Worm (Caenorhabditis elegans) whole organism, L3 larva: Measurements from ENCODE around the gene B0334.5.
A peak's percentile ranks its signal among the peaks of the same experiment; 100 is the strongest.

Experiments
- R02D3.7 ChIP-seq: fragments of 150-350 bp; optimal IDR thresholded peaks from 2 replicates; lab custom pipeline; 2014; ENCODE audit warnings: missing biosample characterization, missing genetic modification characterization
- aly-2 ChIP-seq: fragments of 150-350 bp; optimal IDR thresholded peaks from 2 replicates; lab custom pipeline; 2014; ENCODE audit warnings: missing biosample characterization, missing genetic modification characterization
- ama-1 ChIP-seq: fragments of 150-350 bp; optimal IDR thresholded peaks from 2 replicates; lab custom pipeline; 2018
- ceh-16 ChIP-seq: sonication (generic microtip); optimal IDR thresholded peaks from 2 replicates; lab custom pipeline; 2017; ENCODE audit warnings: missing biosample characterization, missing genetic modification characterization
- ceh-28 ChIP-seq: fragments of 150-350 bp; optimal IDR thresholded peaks from 2 replicates; lab custom pipeline; 2014; ENCODE audit warnings: missing biosample characterization, missing genetic modification reagents, missing genetic modification characterization
- ceh-82 ChIP-seq: fragments of 150-350 bp; optimal IDR thresholded peaks from 2 replicates; lab custom pipeline; 2014; ENCODE audit warnings: missing biosample characterization, missing genetic modification characterization
- ceh-9 ChIP-seq: sonication (generic microtip); optimal IDR thresholded peaks from 2 replicates; lab custom pipeline; 2018; ENCODE audit warnings: missing biosample characterization, missing genetic modification characterization
- daf-12 ChIP-seq: fragments of 150-350 bp; optimal IDR thresholded peaks from 2 replicates; lab custom pipeline; 2014; ENCODE audit warnings: missing biosample characterization, missing genetic modification reagents, missing genetic modification characterization
- egl-27 ChIP-seq: sonication (generic microtip); optimal IDR thresholded peaks from 4 replicates; lab custom pipeline; 2017; ENCODE audit warnings: missing biosample characterization, missing genetic modification reagents, missing genetic modification characterization
- egl-5 ChIP-seq: fragments of 150-350 bp; optimal IDR thresholded peaks from 2 replicates; lab custom pipeline; 2017; ENCODE audit warnings: missing biosample characterization, missing genetic modification reagents, missing genetic modification characterization, inconsistent platforms
- elt-1 ChIP-seq: fragments of 150-350 bp; optimal IDR thresholded peaks from 2 replicates; lab custom pipeline; 2014; ENCODE audit warnings: missing biosample characterization, missing genetic modification characterization
- elt-2 ChIP-seq: sonication (generic microtip); optimal IDR thresholded peaks from 2 replicates; lab custom pipeline; 2016; ENCODE audit warnings: missing genetic modification reagents, mild to moderate bottlenecking, missing genetic modification characterization, missing compliant biosample characterization
- elt-3 ChIP-seq, 3 experiments: fragments of 150-350 bp in 1 of 3; sonication (generic microtip) in 2 of 3; optimal IDR thresholded peaks; 2 replicates in 2 of 3; 4 replicates in 1 of 3; lab custom pipeline; 2014 to 2017; ENCODE audit warnings: missing biosample characterization in 3 of 3, missing genetic modification characterization in 3 of 3
- eor-1 ChIP-seq, 2 experiments: fragments of 150-350 bp; optimal IDR thresholded peaks; 2 replicates each; lab custom pipeline; 2014 to 2018; ENCODE audit warnings: missing biosample characterization in 2 of 2, missing genetic modification characterization in 2 of 2
- fkh-10 ChIP-seq: sonication (generic microtip); optimal IDR thresholded peaks from 2 replicates; lab custom pipeline; 2017; ENCODE audit warnings: missing biosample characterization, missing genetic modification reagents, missing genetic modification characterization
- jun-1 ChIP-seq: fragments of 150-350 bp; optimal IDR thresholded peaks from 2 replicates; lab custom pipeline; 2014; ENCODE audit warnings: missing biosample characterization, missing genetic modification reagents, missing genetic modification characterization
- lin-39 ChIP-seq: fragments of 150-350 bp; optimal IDR thresholded peaks from 2 replicates; lab custom pipeline; 2018; ENCODE audit warnings: missing biosample characterization, missing genetic modification reagents, missing genetic modification characterization
- mdl-1 ChIP-seq: fragments of 150-350 bp; optimal IDR thresholded peaks from 2 replicates; lab custom pipeline; 2014; ENCODE audit warnings: missing biosample characterization, missing genetic modification characterization
- nfya-1 ChIP-seq: sonication (generic microtip); optimal IDR thresholded peaks from 2 replicates; lab custom pipeline; 2017; ENCODE audit warnings: missing genetic modification characterization, mild to moderate bottlenecking, missing compliant biosample characterization, antibody characterized with exemption, moderate library complexity; ENCODE audit not compliant: insufficient read depth
- nhr-12 ChIP-seq: fragments of 150-350 bp; optimal IDR thresholded peaks from 2 replicates; lab custom pipeline; 2014; ENCODE audit warnings: missing biosample characterization, missing genetic modification characterization
- nhr-23 ChIP-seq: fragments of 150-350 bp; optimal IDR thresholded peaks from 2 replicates; lab custom pipeline; 2014; ENCODE audit warnings: missing biosample characterization, missing genetic modification reagents, missing genetic modification characterization
- nhr-237 ChIP-seq: fragments of 150-350 bp; optimal IDR thresholded peaks from 2 replicates; lab custom pipeline; 2014; ENCODE audit warnings: missing biosample characterization, missing genetic modification characterization
- nhr-25 ChIP-seq: sonication (generic microtip); optimal IDR thresholded peaks from 2 replicates; lab custom pipeline; 2017; ENCODE audit warnings: missing biosample characterization, missing genetic modification characterization
- nhr-28 ChIP-seq: fragments of 150-350 bp; optimal IDR thresholded peaks from 2 replicates; lab custom pipeline; 2014; ENCODE audit warnings: missing biosample characterization, missing genetic modification characterization
- nhr-43 ChIP-seq: sonication (generic microtip); optimal IDR thresholded peaks from 2 replicates; lab custom pipeline; 2016; ENCODE audit warnings: mild to moderate bottlenecking, missing genetic modification characterization, missing compliant biosample characterization; ENCODE audit not compliant: poor library complexity, severe bottlenecking
- nhr-67 ChIP-seq: fragments of 150-350 bp; optimal IDR thresholded peaks from 2 replicates; lab custom pipeline; 2014; ENCODE audit warnings: missing biosample characterization, missing genetic modification characterization
- nhr-77 ChIP-seq: fragments of 150-350 bp; optimal IDR thresholded peaks from 2 replicates; lab custom pipeline; 2014; ENCODE audit warnings: missing biosample characterization, missing genetic modification characterization
- pha-4 ChIP-seq: fragments of 150-350 bp; optimal IDR thresholded peaks from 2 replicates; lab custom pipeline; 2014; ENCODE audit warnings: missing biosample characterization, missing genetic modification reagents, missing genetic modification characterization
- pqm-1 ChIP-seq: fragments of 150-350 bp; optimal IDR thresholded peaks from 2 replicates; lab custom pipeline; 2017; ENCODE audit warnings: missing biosample characterization, missing genetic modification characterization, inconsistent platforms
- skn-1 ChIP-seq: fragments of 150-350 bp; optimal IDR thresholded peaks from 2 replicates; lab custom pipeline; 2014; ENCODE audit warnings: missing biosample characterization, missing genetic modification characterization
- tbx-2 ChIP-seq: sonication (generic microtip); optimal IDR thresholded peaks from 2 replicates; lab custom pipeline; 2016; ENCODE audit warnings: mild to moderate bottlenecking, missing genetic modification characterization, missing compliant biosample characterization
- unc-39 ChIP-seq: sonication (generic microtip); optimal IDR thresholded peaks from 4 replicates; lab custom pipeline; 2017; ENCODE audit warnings: missing biosample characterization, missing genetic modification characterization
- unc-62 ChIP-seq: fragments of 150-350 bp; sonication (generic microtip); optimal IDR thresholded peaks from 4 replicates; lab custom pipeline; 2014; ENCODE audit warnings: missing biosample characterization, missing genetic modification reagents, missing genetic modification characterization
- ztf-11 ChIP-seq: fragments of 150-350 bp; optimal IDR thresholded peaks from 2 replicates; lab custom pipeline; 2014; ENCODE audit warnings: missing biosample characterization, missing genetic modification characterization

B0334.5 gene

ce11 chrII:11495307-11495706, 2.2 kb upstream of the B0334.5 start, which contains the start of the genes ooc-3 and B0334.4:
Gene ooc-3, minus strand, starts transcription at chrII:11495321.
Gene B0334.4, plus strand, starts transcription at chrII:11495692.
- TF ChIP-seq nfya-1 (tag; lab: Kevin White, UChicago): peak; percentile 72
- TF ChIP-seq skn-1 (tag; lab: Kevin White, UChicago): peak; percentile 56
- TF ChIP-seq elt-2 (tag; lab: Kevin White, UChicago): no peak
- TF ChIP-seq nhr-28: no peak
- TF ChIP-seq unc-62 (GFP tag; lab: Kevin White, UChicago): no peak
- TF ChIP-seq nhr-77 (tag; lab: Kevin White, UChicago): no peak
- TF ChIP-seq egl-27: no peak
- TF ChIP-seq jun-1 (tag; lab: Kevin White, UChicago): no peak
- no peak for TF ChIP-seq mdl-1
- TF ChIP-seq pha-4 (tag; lab: Kevin White, UChicago): peak; percentile 70
- no peak for TF ChIP-seq daf-12
- peak; percentile 11 for TF ChIP-seq egl-5
- TF ChIP-seq nhr-23 (tag; lab: Kevin White, UChicago): no peak

DNA sequence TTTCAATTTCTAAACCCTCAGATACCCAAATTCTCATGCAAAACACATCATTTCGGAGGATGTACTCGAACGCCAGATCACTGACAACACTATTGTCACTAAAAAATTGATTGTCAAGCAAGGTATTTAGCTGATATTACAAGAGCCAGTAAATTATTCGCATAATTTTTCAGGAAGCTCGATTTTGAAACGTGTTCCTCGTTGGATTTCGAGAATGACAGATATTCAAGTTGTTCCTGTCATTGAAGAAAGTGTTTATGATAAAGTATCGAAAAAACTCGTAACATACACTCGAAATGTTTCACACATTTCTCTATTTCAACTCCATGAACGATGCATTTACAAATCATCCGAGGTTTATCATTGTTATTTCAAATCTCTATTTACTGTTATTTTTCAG, 1.7 kb upstream of the B0334.5 start:
- no peak for TF ChIP-seq tbx-2
- TF ChIP-seq ceh-28 (tag; lab: Kevin White, UChicago): no peak
- TF ChIP-seq unc-39: no peak
- no peak for TF ChIP-seq ama-1 (lab: Kevin White, UChicago)
- no peak for TF ChIP-seq elt-1
- no peak for TF ChIP-seq fkh-10
- TF ChIP-seq ceh-9 (tag; lab: Kevin White, UChicago): no peak
- no peak for TF ChIP-seq nhr-28
- no peak for TF ChIP-seq nhr-25 (tag; lab: Kevin White, UChicago)
- TF ChIP-seq eor-1 (tag; optimal IDR thresholded peaks at IDR 0.05; lab: Kevin White, UChicago): no peak
- no peak for TF ChIP-seq nhr-67 (tag; lab: Kevin White, UChicago)
- no peak for TF ChIP-seq ceh-16 (tag; lab: Kevin White, UChicago)
- TF ChIP-seq, all 47 proteins: peak for 0

- no peak for TF ChIP-seq mdl-1
- no peak for TF ChIP-seq nhr-77 (tag; lab: Kevin White, UChicago)
- TF ChIP-seq daf-12: no peak
- no peak for TF ChIP-seq aly-2 (tag; lab: Kevin White, UChicago)
- no peak for TF ChIP-seq skn-1 (tag; lab: Kevin White, UChicago)
- TF ChIP-seq nfya-1 (tag; lab: Kevin White, UChicago): peak; percentile 21
- TF ChIP-seq lin-39: peak; percentile 69
- TF ChIP-seq pqm-1: no peak
- TF ChIP-seq nhr-23 (tag; lab: Kevin White, UChicago): no peak
- no peak for TF ChIP-seq R02D3.7 (tag; lab: Kevin White, UChicago)
- TF ChIP-seq, all 47 proteins: peak for 2
These were observed 698 bp upstream of the B0334.5 start, which contains the start of gene emc-5 for ce11 chrII:11496767-11497166. Gene emc-5, plus strand, starts transcription at chrII:11496780.

DNA sequence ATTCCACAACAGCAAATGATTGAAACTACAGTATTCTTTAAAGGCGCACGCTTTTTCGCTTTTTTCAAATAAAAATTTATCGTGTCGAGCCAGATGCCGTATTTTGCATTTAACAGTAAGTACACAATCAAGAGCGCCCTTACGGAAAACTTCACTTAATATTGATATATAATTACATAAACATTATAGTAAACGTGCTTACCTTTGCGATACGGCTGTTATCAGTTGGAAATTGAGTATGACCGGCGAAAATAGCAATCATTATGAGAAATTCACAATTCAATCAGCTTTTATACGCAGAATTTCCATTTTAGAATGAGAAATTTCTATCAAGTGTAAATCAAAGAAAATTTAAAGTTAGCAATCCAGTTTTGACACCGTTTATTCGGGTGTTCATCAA, 2.7 kb downstream of the B0334.5 start, which contains the start of gene B0334.20:
Gene B0334.20, minus strand, starts transcription at position 262 of the 400 bp plus-strand sequence.
- TF ChIP-seq nhr-28 (no peak), skn-1 (tag; lab: Kevin White, UChicago) (no peak), elt-2 (tag; lab: Kevin White, UChicago) (peak; percentile 44)
- TF ChIP-seq, all 47 proteins: peak for 1

DNA sequence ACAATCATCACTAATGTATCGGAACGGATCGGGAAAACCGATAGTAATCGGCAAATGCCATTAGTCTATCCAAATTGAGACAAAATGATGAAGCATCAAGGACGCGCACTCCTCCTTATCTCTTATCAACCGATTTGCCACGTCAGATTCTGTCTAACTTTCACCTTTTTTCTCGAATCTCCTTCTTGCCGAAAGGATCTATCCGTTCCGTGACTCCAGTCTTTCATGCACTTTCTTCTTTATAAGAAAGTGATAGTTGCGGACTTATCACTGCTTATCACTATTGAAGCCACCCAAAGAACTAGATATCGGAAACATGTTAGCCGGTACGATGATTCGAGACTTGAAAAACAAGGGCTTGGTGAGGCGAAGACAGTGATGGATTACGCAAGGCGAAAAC, 4.5 kb downstream of the B0334.5 start:
- TF ChIP-seq nhr-237: no peak
- TF ChIP-seq ceh-82: no peak
- TF ChIP-seq fkh-10: no peak
- peak; percentile 81 for TF ChIP-seq nhr-43 (tag; lab: Kevin White, UChicago)
- no peak for TF ChIP-seq ztf-11
- TF ChIP-seq mdl-1: no peak
- peak; percentile 98 to 100 (median 100) for TF ChIP-seq elt-3 (tag; optimal IDR thresholded peaks at IDR 0.05; lab: Kevin White, UChicago)
- no peak for TF ChIP-seq nhr-12 (tag; lab: Kevin White, UChicago)
- no peak for TF ChIP-seq nhr-77 (tag; lab: Kevin White, UChicago)
- TF ChIP-seq nhr-25 (tag; lab: Kevin White, UChicago): peak; percentile 60
- TF ChIP-seq nhr-23 (tag; lab: Kevin White, UChicago): peak; percentile 49
- TF ChIP-seq elt-2 (tag; lab: Kevin White, UChicago): no peak
- no peak for TF ChIP-seq unc-39
- TF ChIP-seq tbx-2: peak; percentile 39
- TF ChIP-seq eor-1 (tag; optimal IDR thresholded peaks at IDR 0.05; lab: Kevin White, UChicago): no peak
- TF ChIP-seq ceh-16 (tag; lab: Kevin White, UChicago): no peak
